Worm (Caenorhabditis elegans): ENCODE results near the gene F13A7.7.

DNA sequence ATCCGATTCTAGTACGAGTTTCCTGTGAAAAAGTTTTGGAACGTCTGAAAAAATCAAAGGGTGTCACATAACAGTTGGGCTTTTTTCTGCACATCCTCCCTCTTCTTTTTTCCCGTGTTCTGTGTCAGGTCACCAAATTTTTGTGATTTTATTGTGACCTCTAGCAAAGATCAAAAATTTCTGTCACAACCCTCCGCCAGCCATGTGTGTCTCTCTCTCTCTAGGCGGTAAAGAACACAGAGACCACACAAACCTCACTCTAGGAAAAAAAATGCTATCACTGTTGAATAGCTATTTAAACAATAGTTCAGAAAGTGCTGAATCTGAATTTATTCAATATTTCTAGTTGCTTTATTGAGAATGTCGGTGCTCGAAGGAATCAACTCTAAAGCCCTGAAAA is 7.0 kb upstream of the F13A7.7 start, which contains the start of gene gst-44:
- TF ChIP-seq pag-3 (tag; optimal IDR thresholded peaks at IDR 0.05; ENCODE audit: borderline replicate concordance, insufficient read depth) (no peak), ztf-4 (tag; optimal IDR thresholded peaks at IDR 0.05) (no peak)
